Worm (Caenorhabditis elegans) whole organism, L3 larva: ENCODE measurements around the gene F47B8.10.
A peak's percentile ranks its signal among the peaks of the same experiment; 100 is the strongest.

ENCODE experiments used
- R02D3.7 ChIP-seq: fragments of 150-350 bp; optimal IDR thresholded peaks from 2 replicates; lab custom pipeline; 2014; ENCODE audit warnings: missing biosample characterization, missing genetic modification characterization
- ZK546.5 ChIP-seq: sonication (generic microtip); optimal IDR thresholded peaks from 2 replicates; lab custom pipeline; 2017; ENCODE audit warnings: missing biosample characterization, missing genetic modification characterization
- aly-2 ChIP-seq: fragments of 150-350 bp; optimal IDR thresholded peaks from 2 replicates; lab custom pipeline; 2014; ENCODE audit warnings: missing biosample characterization, missing genetic modification characterization
- ceh-16 ChIP-seq: sonication (generic microtip); optimal IDR thresholded peaks from 2 replicates; lab custom pipeline; 2017; ENCODE audit warnings: missing biosample characterization, missing genetic modification characterization
- ceh-28 ChIP-seq: fragments of 150-350 bp; optimal IDR thresholded peaks from 2 replicates; lab custom pipeline; 2014; ENCODE audit warnings: missing biosample characterization, missing genetic modification reagents, missing genetic modification characterization
- ceh-82 ChIP-seq: fragments of 150-350 bp; optimal IDR thresholded peaks from 2 replicates; lab custom pipeline; 2014; ENCODE audit warnings: missing biosample characterization, missing genetic modification characterization
- ceh-9 ChIP-seq: sonication (generic microtip); optimal IDR thresholded peaks from 2 replicates; lab custom pipeline; 2018; ENCODE audit warnings: missing biosample characterization, missing genetic modification characterization
- daf-12 ChIP-seq: fragments of 150-350 bp; optimal IDR thresholded peaks from 2 replicates; lab custom pipeline; 2014; ENCODE audit warnings: missing biosample characterization, missing genetic modification reagents, missing genetic modification characterization
- egl-27 ChIP-seq: sonication (generic microtip); optimal IDR thresholded peaks from 4 replicates; lab custom pipeline; 2017; ENCODE audit warnings: missing biosample characterization, missing genetic modification reagents, missing genetic modification characterization
- egl-5 ChIP-seq: fragments of 150-350 bp; optimal IDR thresholded peaks from 2 replicates; lab custom pipeline; 2017; ENCODE audit warnings: missing biosample characterization, missing genetic modification reagents, missing genetic modification characterization, inconsistent platforms
- elt-1 ChIP-seq: fragments of 150-350 bp; optimal IDR thresholded peaks from 2 replicates; lab custom pipeline; 2014; ENCODE audit warnings: missing biosample characterization, missing genetic modification characterization
- elt-2 ChIP-seq: sonication (generic microtip); optimal IDR thresholded peaks from 2 replicates; lab custom pipeline; 2016; ENCODE audit warnings: missing genetic modification reagents, mild to moderate bottlenecking, missing genetic modification characterization, missing compliant biosample characterization
- elt-3 ChIP-seq, 3 experiments: fragments of 150-350 bp in 1 of 3; sonication (generic microtip) in 2 of 3; optimal IDR thresholded peaks; 2 replicates in 2 of 3; 4 replicates in 1 of 3; lab custom pipeline; 2014 to 2017; ENCODE audit warnings: missing biosample characterization in 3 of 3, missing genetic modification characterization in 3 of 3
- eor-1 ChIP-seq, 2 experiments: fragments of 150-350 bp; optimal IDR thresholded peaks; 2 replicates each; lab custom pipeline; 2014 to 2018; ENCODE audit warnings: missing biosample characterization in 2 of 2, missing genetic modification characterization in 2 of 2
- fkh-10 ChIP-seq: sonication (generic microtip); optimal IDR thresholded peaks from 2 replicates; lab custom pipeline; 2017; ENCODE audit warnings: missing biosample characterization, missing genetic modification reagents, missing genetic modification characterization
- fkh-2 ChIP-seq: fragments of 150-350 bp; optimal IDR thresholded peaks from 2 replicates; lab custom pipeline; 2014; ENCODE audit warnings: missing biosample characterization, missing genetic modification reagents, missing genetic modification characterization
- fos-1 ChIP-seq: fragments of 150-350 bp; optimal IDR thresholded peaks from 2 replicates; lab custom pipeline; 2014; ENCODE audit warnings: missing biosample characterization, missing genetic modification characterization
- hmg-11 ChIP-seq: sonication (generic microtip); optimal IDR thresholded peaks from 2 replicates; lab custom pipeline; 2016; ENCODE audit warnings: missing genetic modification characterization, missing compliant biosample characterization
- jun-1 ChIP-seq: fragments of 150-350 bp; optimal IDR thresholded peaks from 2 replicates; lab custom pipeline; 2014; ENCODE audit warnings: missing biosample characterization, missing genetic modification reagents, missing genetic modification characterization
- lin-15B ChIP-seq: fragments of 150-350 bp; optimal IDR thresholded peaks from 2 replicates; lab custom pipeline; 2014; ENCODE audit warnings: missing biosample characterization, missing genetic modification characterization
- lin-39 ChIP-seq: fragments of 150-350 bp; optimal IDR thresholded peaks from 2 replicates; lab custom pipeline; 2018; ENCODE audit warnings: missing biosample characterization, missing genetic modification reagents, missing genetic modification characterization
- lsy-12 ChIP-seq: sonication (generic microtip); optimal IDR thresholded peaks from 2 replicates; lab custom pipeline; 2016; ENCODE audit warnings: mild to moderate bottlenecking, missing genetic modification characterization, missing compliant biosample characterization
- mdl-1 ChIP-seq: fragments of 150-350 bp; optimal IDR thresholded peaks from 2 replicates; lab custom pipeline; 2014; ENCODE audit warnings: missing biosample characterization, missing genetic modification characterization
- mml-1 ChIP-seq: fragments of 150-350 bp; sonication (generic microtip); optimal IDR thresholded peaks from 3 replicates; lab custom pipeline; 2014; ENCODE audit warnings: missing biosample characterization, missing genetic modification characterization
- nfya-1 ChIP-seq: sonication (generic microtip); optimal IDR thresholded peaks from 2 replicates; lab custom pipeline; 2017; ENCODE audit warnings: missing genetic modification characterization, mild to moderate bottlenecking, missing compliant biosample characterization, antibody characterized with exemption, moderate library complexity; ENCODE audit not compliant: insufficient read depth
- nhr-11 ChIP-seq: fragments of 150-350 bp; optimal IDR thresholded peaks from 2 replicates; lab custom pipeline; 2014; ENCODE audit warnings: missing biosample characterization, missing genetic modification characterization
- nhr-12 ChIP-seq: fragments of 150-350 bp; optimal IDR thresholded peaks from 2 replicates; lab custom pipeline; 2014; ENCODE audit warnings: missing biosample characterization, missing genetic modification characterization
- nhr-23 ChIP-seq: fragments of 150-350 bp; optimal IDR thresholded peaks from 2 replicates; lab custom pipeline; 2014; ENCODE audit warnings: missing biosample characterization, missing genetic modification reagents, missing genetic modification characterization
- nhr-237 ChIP-seq: fragments of 150-350 bp; optimal IDR thresholded peaks from 2 replicates; lab custom pipeline; 2014; ENCODE audit warnings: missing biosample characterization, missing genetic modification characterization
- nhr-25 ChIP-seq: sonication (generic microtip); optimal IDR thresholded peaks from 2 replicates; lab custom pipeline; 2017; ENCODE audit warnings: missing biosample characterization, missing genetic modification characterization
- nhr-28 ChIP-seq: fragments of 150-350 bp; optimal IDR thresholded peaks from 2 replicates; lab custom pipeline; 2014; ENCODE audit warnings: missing biosample characterization, missing genetic modification characterization
- nhr-43 ChIP-seq: sonication (generic microtip); optimal IDR thresholded peaks from 2 replicates; lab custom pipeline; 2016; ENCODE audit warnings: mild to moderate bottlenecking, missing genetic modification characterization, missing compliant biosample characterization; ENCODE audit not compliant: poor library complexity, severe bottlenecking
- nhr-67 ChIP-seq: fragments of 150-350 bp; optimal IDR thresholded peaks from 2 replicates; lab custom pipeline; 2014; ENCODE audit warnings: missing biosample characterization, missing genetic modification characterization
- nhr-76 ChIP-seq: fragments of 150-350 bp; sonication (generic microtip); optimal IDR thresholded peaks from 5 replicates; lab custom pipeline; 2014; ENCODE audit warnings: missing biosample characterization, missing genetic modification characterization
- nhr-77 ChIP-seq: fragments of 150-350 bp; optimal IDR thresholded peaks from 2 replicates; lab custom pipeline; 2014; ENCODE audit warnings: missing biosample characterization, missing genetic modification characterization
- pha-4 ChIP-seq: fragments of 150-350 bp; optimal IDR thresholded peaks from 2 replicates; lab custom pipeline; 2014; ENCODE audit warnings: missing biosample characterization, missing genetic modification reagents, missing genetic modification characterization
- pqm-1 ChIP-seq: fragments of 150-350 bp; optimal IDR thresholded peaks from 2 replicates; lab custom pipeline; 2017; ENCODE audit warnings: missing biosample characterization, missing genetic modification characterization, inconsistent platforms
- sea-2 ChIP-seq: fragments of 150-350 bp; sonication (generic microtip); optimal IDR thresholded peaks from 4 replicates; lab custom pipeline; 2014; ENCODE audit warnings: missing biosample characterization, missing genetic modification reagents, missing genetic modification characterization
- skn-1 ChIP-seq: fragments of 150-350 bp; optimal IDR thresholded peaks from 2 replicates; lab custom pipeline; 2014; ENCODE audit warnings: missing biosample characterization, missing genetic modification characterization
- snpc-4 ChIP-seq: fragments of 150-350 bp; optimal IDR thresholded peaks from 2 replicates; lab custom pipeline; 2014; ENCODE audit warnings: missing biosample characterization, missing genetic modification characterization
- tbx-2 ChIP-seq: sonication (generic microtip); optimal IDR thresholded peaks from 2 replicates; lab custom pipeline; 2016; ENCODE audit warnings: mild to moderate bottlenecking, missing genetic modification characterization, missing compliant biosample characterization
- unc-39 ChIP-seq: sonication (generic microtip); optimal IDR thresholded peaks from 4 replicates; lab custom pipeline; 2017; ENCODE audit warnings: missing biosample characterization, missing genetic modification characterization
- unc-62 ChIP-seq: fragments of 150-350 bp; sonication (generic microtip); optimal IDR thresholded peaks from 4 replicates; lab custom pipeline; 2014; ENCODE audit warnings: missing biosample characterization, missing genetic modification reagents, missing genetic modification characterization
- zag-1 ChIP-seq: fragments of 150-350 bp; optimal IDR thresholded peaks from 2 replicates; lab custom pipeline; 2014; ENCODE audit warnings: missing biosample characterization, missing genetic modification characterization
- ztf-11 ChIP-seq: fragments of 150-350 bp; optimal IDR thresholded peaks from 2 replicates; lab custom pipeline; 2014; ENCODE audit warnings: missing biosample characterization, missing genetic modification characterization
- ztf-4 ChIP-seq: fragments of 150-350 bp; optimal IDR thresholded peaks from 2 replicates; lab custom pipeline; 2014; ENCODE audit warnings: missing biosample characterization, missing genetic modification characterization

The F47B8.10 gene

ce11 chrV:14366487-14366962 is 24.8 kb downstream of the F47B8.10 start:
- TF ChIP-seq ZK546.5 (tag; lab: Kevin White, UChicago) (no peak), ceh-28 (peak; percentile 72), hmg-11 (peak; percentile 83), mml-1 (tag; lab: Kevin White, UChicago) (no peak), pqm-1 (tag; lab: Kevin White, UChicago) (peak; percentile 39), skn-1 (tag; lab: Kevin White, UChicago) (peak; percentile 63), zag-1 (tag; lab: Kevin White, UChicago) (peak; percentile 65), lsy-12 (tag; lab: Kevin White, UChicago) (peak; percentile 86), tbx-2 (peak; percentile 88), egl-27 (tag; lab: Kevin White, UChicago) (no peak), sea-2 (GFP tag; lab: Kevin White, UChicago) (no peak), R02D3.7 (peak; percentile 52), unc-39 (tag; lab: Kevin White, UChicago) (no peak), ceh-82 (tag; lab: Kevin White, UChicago) (peak; percentile 72), nhr-23 (tag; lab: Kevin White, UChicago) (peak; percentile 90), lin-15B (peak; percentile 24), lin-39 (tag; lab: Kevin White, UChicago) (peak; percentile 82), nfya-1 (tag; lab: Kevin White, UChicago) (peak; percentile 95), unc-62 (GFP tag; lab: Kevin White, UChicago) (peak; percentile 85), elt-1 (tag; lab: Kevin White, UChicago) (peak; percentile 22), nhr-25 (peak; percentile 77), snpc-4 (tag; lab: Kevin White, UChicago) (peak; percentile 44), daf-12 (tag; lab: Kevin White, UChicago) (peak; percentile 99), mdl-1 (tag; lab: Kevin White, UChicago) (peak; percentile 70), elt-3 (tag; optimal IDR thresholded peaks at IDR 0.05; lab: Kevin White, UChicago) (no peak), fos-1 (tag; lab: Kevin White, UChicago) (peak; percentile 82), elt-2 (tag; lab: Kevin White, UChicago) (peak; percentile 32), ztf-11 (tag; lab: Kevin White, UChicago) (peak; percentile 38), jun-1 (tag; lab: Kevin White, UChicago) (peak; percentile 15), nhr-43 (peak; percentile 74), fkh-2 (tag; lab: Kevin White, UChicago) (peak; percentile 63), nhr-11 (no peak)
- TF ChIP-seq, all 47 proteins: peak for 25

DNA sequence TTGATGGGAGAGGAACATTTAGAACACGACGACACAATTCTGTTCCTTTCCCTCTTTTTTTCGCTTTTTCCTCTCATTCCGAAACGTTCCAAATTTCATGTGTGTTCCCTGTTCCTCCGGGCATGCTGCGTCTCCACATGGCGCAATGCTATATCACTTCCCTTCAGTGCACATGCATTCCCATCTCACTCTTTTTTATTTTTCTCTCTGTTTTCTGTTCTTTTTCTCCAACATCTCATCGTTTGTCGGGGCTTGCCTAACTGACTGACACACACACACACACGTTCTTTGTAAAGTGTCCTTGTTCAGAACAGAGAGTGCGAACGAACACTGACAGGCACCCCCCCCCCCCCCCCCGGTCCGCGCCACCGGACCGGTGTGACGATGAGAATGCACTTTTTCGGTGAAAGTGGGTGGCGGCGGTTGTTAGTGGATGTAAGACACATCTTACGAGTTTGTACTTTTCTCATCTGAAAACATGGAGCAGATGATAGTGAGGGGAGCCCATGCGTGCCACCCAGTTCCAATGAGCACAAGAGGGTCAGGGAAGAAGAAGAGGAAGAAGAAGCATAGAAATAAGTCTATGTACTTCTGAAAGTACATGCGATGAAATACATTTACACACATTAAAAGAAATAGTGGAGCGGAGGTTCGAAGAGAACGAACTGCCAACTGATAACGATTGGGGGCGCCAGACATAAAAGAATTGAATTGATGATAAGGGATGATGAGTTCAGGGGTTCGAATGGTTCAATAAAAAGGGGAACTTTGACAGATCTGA is 26.7 kb downstream of the F47B8.10 start:
- TF ChIP-seq ceh-9 (tag; lab: Kevin White, UChicago) (no peak), mml-1 (tag; lab: Kevin White, UChicago) (no peak), eor-1 (tag; optimal IDR thresholded peaks at IDR 0.05; lab: Kevin White, UChicago) (no peak), ceh-16 (tag; lab: Kevin White, UChicago) (no peak), nhr-28 (tag; lab: Kevin White, UChicago) (no peak), ztf-4 (tag; lab: Kevin White, UChicago) (peak; percentile 29), ceh-28 (no peak), fkh-2 (tag; lab: Kevin White, UChicago) (no peak), nhr-67 (tag; lab: Kevin White, UChicago) (no peak), mdl-1 (tag; lab: Kevin White, UChicago) (no peak), fkh-10 (no peak), nhr-237 (tag; lab: Kevin White, UChicago) (no peak), pha-4 (peak; percentile 53), jun-1 (tag; lab: Kevin White, UChicago) (peak; percentile 11), egl-27 (tag; lab: Kevin White, UChicago) (no peak), aly-2 (no peak), fos-1 (tag; lab: Kevin White, UChicago) (no peak), elt-3 (tag; optimal IDR thresholded peaks at IDR 0.05; lab: Kevin White, UChicago) (no peak), sea-2 (GFP tag; lab: Kevin White, UChicago) (no peak), ceh-82 (tag; lab: Kevin White, UChicago) (no peak), nhr-25 (peak; percentile 77), unc-39 (tag; lab: Kevin White, UChicago) (no peak), nhr-43 (peak; percentile 52), R02D3.7 (no peak), elt-2 (tag; lab: Kevin White, UChicago) (peak; percentile 73), elt-1 (tag; lab: Kevin White, UChicago) (no peak), tbx-2 (peak; percentile 6), nhr-12 (tag; lab: Kevin White, UChicago) (no peak), pqm-1 (tag; lab: Kevin White, UChicago) (peak; percentile 96), snpc-4 (tag; lab: Kevin White, UChicago) (peak; percentile 49), lin-39 (tag; lab: Kevin White, UChicago) (no peak), nhr-23 (tag; lab: Kevin White, UChicago) (peak; percentile 89), lsy-12 (tag; lab: Kevin White, UChicago) (peak; percentile 24), daf-12 (tag; lab: Kevin White, UChicago) (peak; percentile 81), egl-5 (tag; lab: Kevin White, UChicago) (peak; percentile 56), lin-15B (no peak), nhr-77 (no peak), nhr-76 (tag; lab: Kevin White, UChicago) (no peak), ZK546.5 (tag; lab: Kevin White, UChicago) (no peak), unc-62 (GFP tag; lab: Kevin White, UChicago) (peak; percentile 57)
